Worm (Caenorhabditis elegans) whole organism, midembryonic: ENCODE data around the gene C07D10.6.

Experiments
- T22C8.4 ChIP-seq: fragments of 200-800 bp; sonication (Bioruptor generic); IDR thresholded peaks from 2 replicates; pipeline ENCODE4 v1.3.6; 2022; ENCODE audit warnings: missing genetic modification characterization, missing compliant biosample characterization
- cog-1 ChIP-seq: sonication (generic microtip); optimal IDR thresholded peaks from 2 replicates; lab custom pipeline; 2016; ENCODE audit warnings: missing genetic modification characterization, missing compliant biosample characterization
- flt-1 ChIP-seq: fragments of 200-800 bp; sonication (Bioruptor generic); IDR thresholded peaks from 2 replicates; pipeline ENCODE4 v1.3.6; 2022; ENCODE audit warnings: missing genetic modification characterization, missing compliant biosample characterization
- ref-1 ChIP-seq: fragments of 200-800 bp; sonication (Bioruptor generic); conservative IDR thresholded peaks from 2 replicates; pipeline ENCODE4 v1.3.6; 2022; ENCODE audit warnings: missing genetic modification reagents, missing genetic modification characterization, missing compliant biosample characterization
- ztf-23 ChIP-seq: fragments of 200-800 bp; sonication (Bioruptor generic); IDR thresholded peaks from 2 replicates; pipeline ENCODE4 v1.3.6; 2022; ENCODE audit warnings: missing genetic modification reagents, missing genetic modification characterization, missing compliant biosample characterization
- ztf-29 ChIP-seq: fragments of 200-800 bp; sonication (Bioruptor generic); IDR thresholded peaks from 2 replicates; pipeline ENCODE4 v1.3.6; 2022; ENCODE audit warnings: missing genetic modification reagents, missing genetic modification characterization, missing compliant biosample characterization

DNA sequence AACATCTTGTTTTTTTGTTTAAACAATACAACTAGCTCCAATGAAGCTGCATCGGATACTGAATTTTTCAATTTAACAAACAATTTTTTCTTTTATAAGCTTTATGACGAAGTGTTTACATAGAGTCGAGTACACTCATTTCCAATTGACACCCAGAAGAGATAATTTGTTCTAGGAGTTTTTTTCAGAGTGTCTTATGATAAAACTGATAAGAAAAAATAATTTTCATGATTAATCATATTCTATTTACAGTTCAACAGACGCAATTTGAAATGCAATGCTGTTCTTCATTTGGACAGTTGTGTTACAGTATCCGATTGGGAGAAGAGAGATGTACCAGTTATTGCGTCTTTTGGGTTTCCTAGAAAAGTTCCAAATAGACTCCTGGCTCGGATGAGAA is 2.8 kb downstream of the C07D10.6 start:
- TF ChIP-seq ref-1 (no peak), flt-1 (no peak), ztf-23 (GFP tag; lab: Robert Waterston, UW) (no peak), ztf-29 (GFP tag; lab: Robert Waterston, UW) (no peak), cog-1 (tag; lab: Kevin White, UChicago) (no peak), T22C8.4 (GFP tag; lab: Robert Waterston, UW) (no peak)
